Fruit fly (Drosophila melanogaster): ENCODE results near the gene CG31268.
A peak's percentile ranks its signal among the peaks of the same experiment; 100 is the strongest.

CG31268 gene

dm6 chr3R:16985547-16985946 is 46.1 kb upstream of the CG31268 start (continued):
- TF ChIP-seq Eip75B (GFP tag; optimal IDR thresholded peaks at IDR 0.05) (peak; percentile 10), fkh (GFP tag; optimal IDR thresholded peaks at IDR 0.05) (no peak), CG10669 (GFP tag; optimal IDR thresholded peaks at IDR 0.05) (no peak), OdsH (GFP tag; optimal IDR thresholded peaks at IDR 0.05) (peak; percentile 32), acj6 (GFP tag; optimal IDR thresholded peaks at IDR 0.05) (peak; percentile 50), CG6276 (GFP tag; optimal IDR thresholded peaks at IDR 0.05) (no peak), CG7368 (GFP tag; optimal IDR thresholded peaks at IDR 0.05) (no peak)

- TF ChIP-seq CG34406 (GFP tag; optimal IDR thresholded peaks at IDR 0.05): peak; percentile 83
- TF ChIP-seq esn (GFP tag; optimal IDR thresholded peaks at IDR 0.05): peak; percentile 92
- TF ChIP-seq pdm3 (GFP tag; optimal IDR thresholded peaks at IDR 0.05): peak; percentile 91
- TF ChIP-seq Eip78C (GFP tag): peak; percentile 96
- peak; percentile 81 for TF ChIP-seq CG8319 (GFP tag; optimal IDR thresholded peaks at IDR 0.05)
- peak; percentile 42 for TF ChIP-seq CG11762 (GFP tag; optimal IDR thresholded peaks at IDR 0.05; ENCODE audit: insufficient read depth)
- peak; percentile 88 for TF ChIP-seq achi (GFP tag; optimal IDR thresholded peaks at IDR 0.05)
- peak; percentile 72 to 85 for TF ChIP-seq ss (GFP tag; optimal IDR thresholded peaks at IDR 0.05)
- peak; percentile 92 for TF ChIP-seq CG7368 (GFP tag; optimal IDR thresholded peaks at IDR 0.05)
- TF ChIP-seq CG10631 (GFP tag; optimal IDR thresholded peaks at IDR 0.05): peak; percentile 85
- TF ChIP-seq CG11294 (GFP tag; IDR thresholded peaks at IDR 0.05): peak; percentile 97
- TF ChIP-seq Hr39 (GFP tag; optimal IDR thresholded peaks at IDR 0.05): peak; percentile 93
- TF ChIP-seq Smox (GFP tag; optimal IDR thresholded peaks at IDR 0.05): peak; percentile 87
- TF ChIP-seq CG31627 (GFP tag; optimal IDR thresholded peaks at IDR 0.05): peak; percentile 93
- peak; percentile 86 for TF ChIP-seq dac (GFP tag; optimal IDR thresholded peaks at IDR 0.05)
- peak; percentile 88 for TF ChIP-seq Sox102F (GFP tag; optimal IDR thresholded peaks at IDR 0.05)
- peak; percentile 86 for TF ChIP-seq CG4318 (GFP tag; optimal IDR thresholded peaks at IDR 0.05)
- peak; percentile 84 for TF ChIP-seq CG1621 (tag; optimal IDR thresholded peaks at IDR 0.05)
- peak; percentile 94 for TF ChIP-seq CG32006 (GFP tag; optimal IDR thresholded peaks at IDR 0.05)
- TF ChIP-seq salr (GFP tag; optimal IDR thresholded peaks at IDR 0.05): peak; percentile 73 to 80
- peak; percentile 91 for TF ChIP-seq cyc (GFP tag; optimal IDR thresholded peaks at IDR 0.05)
- TF ChIP-seq topi (GFP tag; optimal IDR thresholded peaks at IDR 0.05): peak; percentile 88
- TF ChIP-seq CG6792 (GFP tag; optimal IDR thresholded peaks at IDR 0.05): peak; percentile 89
- TF ChIP-seq spab (GFP tag; optimal IDR thresholded peaks at IDR 0.05): peak; percentile 82
- peak; percentile 96 for TF ChIP-seq CG15336 (GFP tag; IDR thresholded peaks at IDR 0.05)
- TF ChIP-seq lz (GFP tag; optimal IDR thresholded peaks at IDR 0.05): peak; percentile 93
- peak; percentile 51 for TF ChIP-seq CG6854 (GFP tag; optimal IDR thresholded peaks at IDR 0.05)
- peak; percentile 20 for TF ChIP-seq fd85E (GFP tag; optimal IDR thresholded peaks at IDR 0.05)
- TF ChIP-seq CG3032 (tag; optimal IDR thresholded peaks at IDR 0.05): peak; percentile 83
- peak; percentile 90 for TF ChIP-seq acj6 (GFP tag; optimal IDR thresholded peaks at IDR 0.05)
- TF ChIP-seq CG8119 (GFP tag; IDR thresholded peaks at IDR 0.05): peak; percentile 95
- TF ChIP-seq Blimp-1 (GFP tag; optimal IDR thresholded peaks at IDR 0.05): peak; percentile 74
- TF ChIP-seq CG10669 (GFP tag; optimal IDR thresholded peaks at IDR 0.05): peak; percentile 84
- TF ChIP-seq Met (GFP tag; optimal IDR thresholded peaks at IDR 0.05): peak; percentile 92
- peak; percentile 68 for TF ChIP-seq Eip93F (GFP tag; optimal IDR thresholded peaks at IDR 0.05)
- peak; percentile 77 for TF ChIP-seq CG6808 (GFP tag; optimal IDR thresholded peaks at IDR 0.05)
- TF ChIP-seq Sox14 (GFP tag; optimal IDR thresholded peaks at IDR 0.05): peak; percentile 93
- TF ChIP-seq eg (GFP tag; IDR thresholded peaks at IDR 0.05): peak; percentile 98
- peak; percentile 82 for TF ChIP-seq dsx (GFP tag; optimal IDR thresholded peaks at IDR 0.05; ENCODE audit: poor library complexity, severe bottlenecking)
- TF ChIP-seq Gug (GFP tag; IDR thresholded peaks at IDR 0.05): peak; percentile 95
- TF ChIP-seq CG8632 (GFP tag; optimal IDR thresholded peaks at IDR 0.05): peak; percentile 84
- peak; percentile 89 for TF ChIP-seq CG3919 (GFP tag; optimal IDR thresholded peaks at IDR 0.05)
- TF ChIP-seq Lpt (GFP tag; optimal IDR thresholded peaks at IDR 0.05): peak; percentile 87
These were observed 45.2 kb upstream of the CG31268 start for dm6 chr3R:16986181-16987074.

Measured in whole organism, prepupa.